Worm (Caenorhabditis elegans): Measurements from ENCODE around the gene alh-5.

alh-5 gene

DNA sequence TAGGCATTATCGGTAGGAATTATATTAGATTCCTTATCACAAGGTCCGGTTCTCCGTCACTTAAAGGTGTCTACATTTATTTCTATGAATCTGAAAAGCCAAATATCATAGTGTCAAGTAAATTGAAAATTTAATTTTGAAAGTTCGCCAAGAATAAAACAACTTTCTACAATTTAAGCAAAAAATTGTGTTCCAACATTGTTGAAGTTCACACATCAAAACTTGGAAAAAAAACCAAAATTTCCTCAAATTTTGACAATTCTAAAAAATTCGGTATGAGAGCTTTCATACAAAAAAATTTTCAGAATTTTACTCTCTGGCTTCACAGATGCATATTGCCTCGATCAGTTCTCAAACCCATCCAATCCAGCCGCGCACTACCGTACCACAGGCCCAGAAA is 12.4 kb upstream of the alh-5 start, which contains the start of gene F59A7.7:
Gene F59A7.7 (plus strand): TSS at position 301 of the 400 bp plus-strand sequence.
- TF ChIP-seq F52B5.7 (tag; optimal IDR thresholded peaks at IDR 0.05) = no peak
- TF ChIP-seq nfya-2 (GFP tag; IDR thresholded peaks at IDR 0.05) = no peak
- 0 out of 2 replicates have a peak, but pooled peaks have one; percentile 23 for TF ChIP-seq ceh-58 (GFP tag; IDR thresholded peaks at IDR 0.05)
- TF ChIP-seq mes-4 (tag; optimal IDR thresholded peaks at IDR 0.05) = no peak
- TF ChIP-seq sptf-2 (GFP tag; optimal IDR thresholded peaks at IDR 0.05) = no peak
- TF ChIP-seq zfh-2 (GFP tag; conservative IDR thresholded peaks at IDR 0.05) = no peak

DNA sequence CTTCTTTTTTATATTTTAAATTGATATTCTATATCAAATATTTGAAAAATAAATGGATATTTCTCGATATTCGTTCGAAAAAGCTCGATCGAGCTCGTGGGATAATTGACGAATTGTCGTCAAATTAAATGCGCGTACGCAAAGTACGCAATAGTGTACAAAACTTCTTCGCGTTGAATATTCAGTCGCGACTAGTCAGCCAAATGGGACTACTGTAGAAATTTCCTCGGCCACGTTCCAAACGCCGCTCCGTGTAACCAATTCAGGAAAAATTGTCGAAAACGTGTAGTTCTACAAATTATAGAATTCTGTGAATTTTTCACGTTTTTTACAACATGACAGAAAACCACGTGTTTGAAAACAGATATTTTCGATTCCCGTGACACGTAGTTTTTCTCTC is 9.0 kb upstream of the alh-5 start:
- TF ChIP-seq T26A5.8 (tag; optimal IDR thresholded peaks at IDR 0.05) (no peak), efl-1 (GFP tag; optimal IDR thresholded peaks at IDR 0.05) (peak; percentile 58), repo-1 (tag; optimal IDR thresholded peaks at IDR 0.05) (no peak), rcor-1 (GFP tag; IDR thresholded peaks at IDR 0.05) (peak; percentile 87), dpl-1 (GFP tag; optimal IDR thresholded peaks at IDR 0.05) (peak; percentile 62), pha-4 (tag; optimal IDR thresholded peaks at IDR 0.05) (no peak), B0261.1 (tag; optimal IDR thresholded peaks at IDR 0.05) (no peak), mcd-1 (GFP tag; IDR thresholded peaks at IDR 0.05) (peak; percentile 86), let-526 (GFP tag; IDR thresholded peaks at IDR 0.05) (0 out of 2 replicates have a peak, but pooled peaks have one; percentile 52), nhr-80 (tag; optimal IDR thresholded peaks at IDR 0.05) (peak; percentile 61), D2030.7 (GFP tag; IDR thresholded peaks at IDR 0.05) (peak; percentile 90), bed-2 (GFP tag; IDR thresholded peaks at IDR 0.05) (0 out of 2 replicates have a peak, but pooled peaks have one; percentile 27), ceh-40 (GFP tag; IDR thresholded peaks at IDR 0.05) (no peak), B0035.1 (tag; optimal IDR thresholded peaks at IDR 0.05) (no peak), F10E7.11 (tag; optimal IDR thresholded peaks at IDR 0.05) (no peak), attf-5 (GFP tag; optimal IDR thresholded peaks at IDR 0.05) (peak; percentile 69), madf-6 (GFP tag; IDR thresholded peaks at IDR 0.05) (peak; percentile 90), ceh-79 (tag; optimal IDR thresholded peaks at IDR 0.05) (no peak), ztf-22 (GFP tag; optimal IDR thresholded peaks at IDR 0.05) (no peak), unc-62 (GFP tag; optimal IDR thresholded peaks at IDR 0.05) (no peak), madf-8 (GFP tag; conservative IDR thresholded peaks at IDR 0.05) (peak; percentile 84), nfya-2 (GFP tag; IDR thresholded peaks at IDR 0.05) (no peak), K12H6.12 (tag; optimal IDR thresholded peaks at IDR 0.05) (no peak), hmg-20 (GFP tag; IDR thresholded peaks at IDR 0.05) (no peak), egl-18 (GFP tag; IDR thresholded peaks at IDR 0.05) (no peak), F37B4.10 (GFP tag; IDR thresholded peaks at IDR 0.05) (no peak), nfya-1 (tag; optimal IDR thresholded peaks at IDR 0.05; ENCODE audit: borderline replicate concordance, insufficient read depth) (no peak), sptf-2 (GFP tag; optimal IDR thresholded peaks at IDR 0.05) (no peak), ztf-28 (GFP tag; IDR thresholded peaks at IDR 0.05) (peak; percentile 84; the same call in 1 of the 2 replicates), ama-1 (optimal IDR thresholded peaks at IDR 0.05) (no peak), ama-1 (GFP tag; optimal IDR thresholded peaks at IDR 0.05) (no peak), ccch-3 (GFP tag; optimal IDR thresholded peaks at IDR 0.05) (no peak), ets-4 (GFP tag; optimal IDR thresholded peaks at IDR 0.05) (no peak), lin-54 (GFP tag; optimal IDR thresholded peaks at IDR 0.05) (peak; percentile 76), B0019.2 (GFP tag; conservative IDR thresholded peaks at IDR 0.05) (peak; percentile 81), egrh-3 (GFP tag; IDR thresholded peaks at IDR 0.05) (peak; percentile 42; the same call in 1 of the 2 replicates), Y79H2A.3 (GFP tag; conservative IDR thresholded peaks at IDR 0.05) (peak; percentile 72), tlf-1 (GFP tag; optimal IDR thresholded peaks at IDR 0.05) (peak; percentile 58), aptf-3 (GFP tag; IDR thresholded peaks at IDR 0.05) (no peak), snpc-1.3 (tag; optimal IDR thresholded peaks at IDR 0.05; ENCODE audit: insufficient read depth) (peak; percentile 44), mes-4 (tag; optimal IDR thresholded peaks at IDR 0.05) (no peak), ztf-3 (GFP tag; optimal IDR thresholded peaks at IDR 0.05) (no peak), Y95B8A.8 (GFP tag; IDR thresholded peaks at IDR 0.05) (peak; percentile 79; the same call in 1 of the 2 replicates), C06A6.2 (GFP tag; conservative IDR thresholded peaks at IDR 0.05) (no peak), Y67H2A.10 (GFP tag; conservative IDR thresholded peaks at IDR 0.05) (peak; percentile 81)

All from whole organism, young adult.